Worm (Caenorhabditis elegans): Measurements from ENCODE around the gene Y73B6BL.29.

DNA sequence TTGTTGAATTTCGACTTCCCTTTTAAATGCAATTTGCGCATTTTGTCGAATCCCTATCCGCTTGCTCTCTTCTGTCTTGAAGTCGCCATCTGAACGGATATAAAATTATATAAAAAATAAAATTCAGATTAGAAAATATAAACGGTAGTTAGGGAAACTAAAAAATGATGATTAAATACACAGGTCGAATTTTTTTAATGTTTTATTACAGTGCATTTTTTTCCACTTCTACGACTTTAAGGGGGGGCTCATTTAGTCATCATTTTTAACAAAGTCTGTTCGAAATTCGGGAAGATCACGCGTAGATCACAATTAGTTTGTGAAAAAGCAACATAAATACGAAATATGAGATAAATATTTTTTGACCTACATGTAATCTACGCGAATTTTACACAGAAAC lies 21.1 kb downstream of the Y73B6BL.29 start, which contains the start of gene Y73B6BL.14:
- no peak for TF ChIP-seq F49E8.2 (tag; optimal IDR thresholded peaks at IDR 0.05; ENCODE audit: insufficient read depth)
- TF ChIP-seq K11D2.4 (GFP tag; IDR thresholded peaks at IDR 0.05), result no peak
- no peak for TF ChIP-seq nhr-179 (tag; optimal IDR thresholded peaks at IDR 0.05)
- no peak for TF ChIP-seq B0019.2 (GFP tag; conservative IDR thresholded peaks at IDR 0.05)
- TF ChIP-seq unc-62 (GFP tag; optimal IDR thresholded peaks at IDR 0.05), result no peak
- TF ChIP-seq lag-1 (GFP tag; IDR thresholded peaks at IDR 0.05), result no peak
- TF ChIP-seq ama-1 (optimal IDR thresholded peaks at IDR 0.05), result no peak
- TF ChIP-seq ama-1 (GFP tag; optimal IDR thresholded peaks at IDR 0.05), result no peak
